Worm (Caenorhabditis elegans) whole organism, late embryonic: Measurements from ENCODE around the gene vap-1.

Experiments
- F13H6.1 ChIP-seq: sonication (generic microtip); optimal IDR thresholded peaks from 2 replicates; lab custom pipeline; 2016; ENCODE audit warnings: missing genetic modification characterization, missing compliant biosample characterization
- K09A11.1 ChIP-seq: sonication (generic microtip); optimal IDR thresholded peaks from 2 replicates; lab custom pipeline; 2017; ENCODE audit warnings: antibody characterized with exemption, mild to moderate bottlenecking, missing genetic modification characterization, missing compliant biosample characterization; ENCODE audit not compliant: insufficient read depth
- Y22D7AL.16 ChIP-seq: sonication (generic microtip); optimal IDR thresholded peaks from 2 replicates; lab custom pipeline; 2016; ENCODE audit warnings: missing genetic modification characterization, missing compliant biosample characterization
- ceh-14 ChIP-seq: sonication (generic microtip); optimal IDR thresholded peaks from 2 replicates; lab custom pipeline; 2016; ENCODE audit warnings: missing genotype, missing genetic modification characterization, missing compliant biosample characterization
- ceh-19 ChIP-seq: fragments of 200-800 bp; sonication (Bioruptor generic); optimal IDR thresholded peaks from 2 replicates; lab custom pipeline; 2018; ENCODE audit warnings: mild to moderate bottlenecking, missing genetic modification characterization, missing compliant biosample characterization
- ceh-30 ChIP-seq: fragments of 150-350 bp; optimal IDR thresholded peaks from 2 replicates; lab custom pipeline; 2014; ENCODE audit warnings: missing biosample characterization, missing genetic modification characterization
- ceh-34 ChIP-seq: sonication (generic microtip); optimal IDR thresholded peaks from 2 replicates; lab custom pipeline; 2016; ENCODE audit warnings: mild to moderate bottlenecking, missing genetic modification characterization, missing compliant biosample characterization
- ceh-6 ChIP-seq: fragments of 200-800 bp; sonication (Bioruptor generic); optimal IDR thresholded peaks from 2 replicates; lab custom pipeline; 2018; ENCODE audit warnings: mild to moderate bottlenecking, missing genetic modification characterization, missing compliant biosample characterization
- ceh-9 ChIP-seq: sonication (generic microtip); optimal IDR thresholded peaks from 2 replicates; lab custom pipeline; 2016; ENCODE audit warnings: mild to moderate bottlenecking, missing genetic modification characterization, inconsistent platforms, missing compliant biosample characterization
- dmd-4 ChIP-seq: sonication (generic microtip); optimal IDR thresholded peaks from 2 replicates; lab custom pipeline; 2016; ENCODE audit warnings: borderline replicate concordance, missing genetic modification characterization, missing compliant biosample characterization
- dve-1 ChIP-seq: sonication (generic microtip); optimal IDR thresholded peaks from 2 replicates; lab custom pipeline; 2017; ENCODE audit warnings: antibody characterized with exemption, mild to moderate bottlenecking, missing genetic modification characterization, missing compliant biosample characterization
- elt-2 ChIP-seq: sonication (generic microtip); optimal IDR thresholded peaks from 2 replicates; lab custom pipeline; 2016; ENCODE audit warnings: missing genetic modification reagents, missing genetic modification characterization, missing compliant biosample characterization
- elt-4 ChIP-seq: sonication (generic microtip); optimal IDR thresholded peaks from 2 replicates; lab custom pipeline; 2016; ENCODE audit warnings: missing genetic modification characterization, missing compliant biosample characterization
- eyg-1 ChIP-seq: sonication (generic microtip); optimal IDR thresholded peaks from 2 replicates; lab custom pipeline; 2016; ENCODE audit warnings: missing genotype, missing genetic modification characterization, missing compliant biosample characterization
- fax-1 ChIP-seq: sonication (generic microtip); optimal IDR thresholded peaks from 2 replicates; lab custom pipeline; 2016; ENCODE audit warnings: missing genotype, missing genetic modification characterization, missing compliant biosample characterization
- hlh-30 ChIP-seq: sonication (generic microtip); optimal IDR thresholded peaks from 2 replicates; lab custom pipeline; 2017; ENCODE audit warnings: antibody characterized with exemption, missing genetic modification characterization, missing compliant biosample characterization; ENCODE audit not compliant: insufficient read depth
- lim-6 ChIP-seq: sonication (generic microtip); optimal IDR thresholded peaks from 2 replicates; lab custom pipeline; 2016; ENCODE audit warnings: missing genetic modification characterization, missing compliant biosample characterization
- madf-2 ChIP-seq: sonication (generic microtip); optimal IDR thresholded peaks from 2 replicates; lab custom pipeline; 2017; ENCODE audit warnings: missing genetic modification characterization, missing compliant biosample characterization
- mec-3 ChIP-seq: sonication (generic microtip); optimal IDR thresholded peaks from 2 replicates; lab custom pipeline; 2016; ENCODE audit warnings: borderline replicate concordance, missing genetic modification characterization, missing compliant biosample characterization
- nhr-11 ChIP-seq: fragments of 150-350 bp; optimal IDR thresholded peaks from 2 replicates; lab custom pipeline; 2014; ENCODE audit warnings: missing biosample characterization, missing genetic modification characterization
- nhr-232 ChIP-seq: sonication (generic microtip); optimal IDR thresholded peaks from 2 replicates; lab custom pipeline; 2016; ENCODE audit warnings: missing genetic modification characterization, missing compliant biosample characterization
- pag-3 ChIP-seq: sonication (generic microtip); optimal IDR thresholded peaks from 2 replicates; lab custom pipeline; 2016; ENCODE audit warnings: missing compliant biosample characterization, missing genetic modification characterization, borderline replicate concordance
- pat-9 ChIP-seq: fragments of 200-800 bp; sonication (Bioruptor generic); optimal IDR thresholded peaks from 2 replicates; lab custom pipeline; 2018; ENCODE audit warnings: mild to moderate bottlenecking, missing genetic modification characterization, moderate library complexity, missing compliant biosample characterization
- pha-4 ChIP-seq: fragments of 150-350 bp; optimal IDR thresholded peaks from 2 replicates; lab custom pipeline; 2018; ENCODE audit warnings: missing biosample characterization, missing genetic modification reagents, missing genetic modification characterization
- pros-1 ChIP-seq: fragments of 150-350 bp; optimal IDR thresholded peaks from 2 replicates; lab custom pipeline; 2014; ENCODE audit warnings: missing biosample characterization, missing genetic modification reagents, missing genetic modification characterization
- ref-2 ChIP-seq: sonication (generic microtip); optimal IDR thresholded peaks from 2 replicates; lab custom pipeline; 2016; ENCODE audit warnings: missing genetic modification characterization, missing compliant biosample characterization
- sdc-2 ChIP-seq: sonication (generic microtip); optimal IDR thresholded peaks from 2 replicates; lab custom pipeline; 2016; ENCODE audit warnings: missing genotype, missing genetic modification characterization, missing compliant biosample characterization
- sox-4 ChIP-seq: sonication (generic microtip); optimal IDR thresholded peaks from 2 replicates; lab custom pipeline; 2017; ENCODE audit warnings: mild to moderate bottlenecking, missing genetic modification characterization, inconsistent platforms, missing compliant biosample characterization
- syd-9 ChIP-seq: sonication (generic microtip); optimal IDR thresholded peaks from 2 replicates; lab custom pipeline; 2016; ENCODE audit warnings: mild to moderate bottlenecking, missing genetic modification characterization, moderate library complexity, missing compliant biosample characterization
- tbx-2 ChIP-seq: sonication (generic microtip); optimal IDR thresholded peaks from 2 replicates; lab custom pipeline; 2016; ENCODE audit warnings: missing genetic modification characterization, missing compliant biosample characterization
- ttx-3 ChIP-seq: sonication (generic microtip); optimal IDR thresholded peaks from 2 replicates; lab custom pipeline; 2016; ENCODE audit warnings: missing genetic modification reagents, missing genetic modification characterization, missing compliant biosample characterization
- unc-3 ChIP-seq, 2 experiments: fragments of 200-800 bp in 1 of 2; sonication (Bioruptor generic) in 1 of 2; sonication (generic microtip) in 1 of 2; conservative IDR thresholded peaks in 1 of 2; optimal IDR thresholded peaks in 1 of 2; 2 replicates each; pipeline versions ENCODE4 v1.3.6 to Lab custom; 2016 to 2022; ENCODE audit warnings: missing compliant biosample characterization in 2 of 2, missing genetic modification characterization in 2 of 2, missing genetic modification reagents in 1 of 2
- unc-42 ChIP-seq: sonication (generic microtip); optimal IDR thresholded peaks from 2 replicates; lab custom pipeline; 2016; ENCODE audit warnings: missing genotype, missing genetic modification characterization, missing compliant biosample characterization
- zip-5 ChIP-seq: sonication (generic microtip); optimal IDR thresholded peaks from 2 replicates; lab custom pipeline; 2016; ENCODE audit warnings: missing genetic modification characterization, missing compliant biosample characterization
- ztf-16 ChIP-seq: sonication (generic microtip); optimal IDR thresholded peaks from 2 replicates; lab custom pipeline; 2017; ENCODE audit warnings: missing genetic modification characterization, missing compliant biosample characterization

The vap-1 gene

DNA sequence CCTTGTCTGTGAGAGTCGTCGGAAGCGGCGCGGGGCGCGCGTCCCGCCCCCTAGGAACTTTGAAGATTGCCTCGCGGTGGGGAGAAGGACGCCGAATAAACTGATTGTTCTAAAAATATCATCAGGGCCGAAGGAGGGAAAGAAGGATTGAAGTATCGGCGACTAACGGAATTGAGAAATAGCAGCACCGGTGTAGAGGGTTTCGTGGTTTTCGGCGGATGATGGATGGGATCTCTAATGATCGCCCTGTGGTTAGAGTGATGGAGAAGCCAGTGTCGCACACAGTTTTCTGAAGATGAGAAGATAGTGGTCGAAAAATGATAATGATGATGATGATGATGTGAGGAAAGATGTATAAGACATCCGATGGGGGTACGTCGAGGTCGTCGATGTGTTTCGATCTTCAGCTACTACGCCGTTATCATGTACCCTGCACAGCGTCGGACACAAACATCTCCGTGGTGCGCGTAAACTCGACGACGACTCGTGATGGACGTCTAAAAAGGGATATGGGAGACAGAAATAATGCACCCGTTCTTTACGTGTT lies 25.2 kb upstream of the vap-1 start, which contains the start of gene osm-11:
osm-11 (minus strand) TSS at position 51 of the 547 bp plus-strand sequence.
- TF ChIP-seq elt-2 (tag; lab: Kevin White, UChicago) (no peak), F13H6.1 (tag; lab: Kevin White, UChicago) (no peak), nhr-232 (tag; lab: Kevin White, UChicago) (no peak), nhr-11 (tag; lab: Kevin White, UChicago) (no peak), hlh-30 (tag; lab: Kevin White, UChicago) (no peak), lim-6 (tag; lab: Kevin White, UChicago) (no peak), pat-9 (tag; lab: Kevin White, UChicago) (no peak), K09A11.1 (tag; lab: Kevin White, UChicago) (no peak), ref-2 (tag; lab: Kevin White, UChicago) (no peak), fax-1 (tag; lab: Kevin White, UChicago) (no peak), Y22D7AL.16 (tag; lab: Kevin White, UChicago) (no peak), dve-1 (tag; lab: Kevin White, UChicago) (no peak), ceh-34 (tag; lab: Kevin White, UChicago) (no peak), tbx-2 (tag; lab: Kevin White, UChicago) (no peak), madf-2 (tag; lab: Kevin White, UChicago) (no peak), unc-42 (tag; lab: Kevin White, UChicago) (no peak), ceh-6 (no peak)

DNA sequence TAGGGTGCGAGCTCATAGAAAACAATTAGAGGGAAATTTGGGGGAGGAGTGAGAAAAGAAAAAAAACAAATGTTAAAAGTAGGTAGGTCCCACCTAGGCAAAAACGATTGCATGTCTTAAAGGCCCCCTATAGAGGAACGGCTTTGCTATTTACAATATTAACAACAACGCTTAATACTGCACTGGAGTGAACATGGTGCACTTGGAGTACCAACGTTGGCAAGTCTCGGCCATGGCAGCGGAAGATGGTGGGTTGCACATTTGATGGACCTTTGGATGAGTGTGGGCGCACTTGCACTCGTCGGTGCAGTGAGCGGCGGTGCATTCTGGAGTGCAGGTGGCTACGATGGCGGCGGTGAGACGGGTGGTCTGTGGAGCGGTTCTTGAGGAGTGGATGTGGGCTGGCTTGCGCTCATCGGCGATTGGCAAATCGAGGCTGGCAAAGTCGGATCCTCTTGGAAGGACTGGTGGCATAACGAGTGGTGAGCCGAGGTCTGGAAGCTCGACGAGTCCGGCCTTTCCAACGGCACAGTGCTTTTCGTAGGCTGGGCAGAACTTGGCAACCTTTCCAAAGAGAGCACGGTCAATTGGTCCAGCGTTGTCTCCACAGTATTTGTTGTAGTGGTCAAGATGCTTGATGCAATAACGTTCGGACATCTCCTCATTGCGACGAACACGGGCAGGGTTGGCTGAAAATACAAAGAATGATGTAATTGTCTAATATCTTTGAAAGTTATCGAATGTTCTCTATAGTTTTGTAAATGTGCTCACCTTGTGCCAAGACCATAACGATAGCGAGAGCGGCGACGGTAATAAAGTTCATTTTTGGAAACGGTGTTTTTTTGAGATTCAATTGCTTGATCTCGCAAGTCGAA lies 24.5 kb upstream of the vap-1 start:
- TF ChIP-seq ceh-30 (tag; lab: Kevin White, UChicago) = no peak
- TF ChIP-seq unc-3 (GFP tag; conservative IDR thresholded peaks at IDR 0.05; lab: Robert Waterston, UW) = no peak
- TF ChIP-seq unc-3 (tag; optimal IDR thresholded peaks at IDR 0.05; lab: Kevin White, UChicago) = no peak
- TF ChIP-seq pros-1 (tag; lab: Kevin White, UChicago) = no peak
- TF ChIP-seq elt-4 (tag; lab: Kevin White, UChicago) = peak; percentile 31
- peak; percentile 4 for TF ChIP-seq sdc-2 (tag; lab: Kevin White, UChicago)

DNA sequence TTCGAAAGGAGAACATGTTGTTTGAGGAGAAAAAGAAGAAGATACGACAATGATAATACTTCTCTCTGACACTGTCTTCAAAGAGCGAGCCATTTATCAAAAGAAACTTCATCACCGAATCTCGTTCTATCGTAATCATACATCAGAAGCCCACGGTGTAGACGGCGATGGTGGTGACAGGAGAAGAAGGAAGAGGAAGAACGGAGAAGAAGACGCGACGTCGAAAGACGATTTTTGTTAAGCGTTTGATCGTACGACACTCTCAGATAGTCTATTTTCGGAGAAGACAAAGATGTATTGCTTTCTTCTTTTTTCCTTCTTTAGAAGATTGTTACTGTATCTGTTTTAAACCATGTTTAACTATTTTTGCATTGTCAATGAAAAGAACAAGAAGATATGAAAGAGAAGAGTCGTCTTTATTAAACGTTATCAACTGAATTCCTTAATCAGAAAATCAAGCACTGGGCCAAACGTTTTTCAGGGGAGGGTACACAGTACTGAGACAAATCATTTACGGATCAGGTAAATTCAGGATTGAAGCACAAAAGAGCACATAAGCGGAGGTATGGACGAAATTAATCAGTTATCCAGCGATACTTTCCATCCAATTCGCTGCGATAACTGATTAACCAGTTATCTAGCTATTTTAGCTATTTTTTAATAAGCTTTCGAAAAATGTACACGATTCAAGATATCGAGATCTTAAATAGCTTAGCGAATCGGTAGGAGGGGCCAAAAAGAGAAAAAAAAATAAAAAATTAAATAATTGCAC lies 23.6 kb upstream of the vap-1 start:
- TF ChIP-seq ceh-9 (tag; lab: Kevin White, UChicago) (no peak), mec-3 (tag; lab: Kevin White, UChicago) (no peak), nhr-11 (tag; lab: Kevin White, UChicago) (no peak), eyg-1 (no peak), ceh-14 (tag; lab: Kevin White, UChicago) (no peak), ttx-3 (tag; lab: Kevin White, UChicago) (no peak), zip-5 (tag; lab: Kevin White, UChicago) (no peak), K09A11.1 (tag; lab: Kevin White, UChicago) (no peak), pag-3 (tag; lab: Kevin White, UChicago) (no peak), ceh-19 (GFP tag; lab: Kevin White, UChicago) (no peak), syd-9 (tag; lab: Kevin White, UChicago) (no peak), pha-4 (tag; lab: Kevin White, UChicago) (no peak), Y22D7AL.16 (tag; lab: Kevin White, UChicago) (no peak), ztf-16 (no peak), nhr-232 (tag; lab: Kevin White, UChicago) (no peak), sox-4 (no peak), tbx-2 (tag; lab: Kevin White, UChicago) (no peak), ceh-6 (no peak), dmd-4 (no peak)
